Worm (Caenorhabditis elegans) whole organism, midembryonic: Measurements from ENCODE around the gene F36G3.2.

Source experiments
- flt-1 ChIP-seq: fragments of 200-800 bp; sonication (Bioruptor generic); IDR thresholded peaks from 2 replicates; pipeline ENCODE4 v1.3.6; 2022; ENCODE audit warnings: missing genetic modification characterization, missing compliant biosample characterization
- tab-1 ChIP-seq: fragments of 200-800 bp; sonication (Bioruptor generic); IDR thresholded peaks from 2 replicates; pipeline ENCODE4 v1.3.6; 2022; ENCODE audit warnings: missing genetic modification characterization, missing compliant biosample characterization
- ztf-29 ChIP-seq: fragments of 200-800 bp; sonication (Bioruptor generic); IDR thresholded peaks from 2 replicates; pipeline ENCODE4 v1.3.6; 2022; ENCODE audit warnings: missing genetic modification reagents, missing genetic modification characterization, missing compliant biosample characterization

ce11 chrX:9842102-9842501 is 48.0 kb upstream of the F36G3.2 start:
- no peak for TF ChIP-seq tab-1 (GFP tag; lab: Robert Waterston, UW)
- TF ChIP-seq flt-1 (GFP tag; lab: Robert Waterston, UW), result no peak
- no peak for TF ChIP-seq ztf-29
